Worm (Caenorhabditis elegans) whole organism, young adult: ENCODE data around the gene srxa-14.

Experiments used
- B0019.2 ChIP-seq: fragments of 200-800 bp; sonication (Bioruptor generic); conservative IDR thresholded peaks from 2 replicates; pipeline ENCODE4 v1.3.6; 2022; ENCODE audit warnings: missing genetic modification reagents, missing genetic modification characterization, missing compliant biosample characterization
- F23B12.7 ChIP-seq: sonication (generic microtip); optimal IDR thresholded peaks from 2 replicates; lab custom pipeline; 2017; ENCODE audit warnings: missing genetic modification characterization, mild to moderate bottlenecking, missing compliant biosample characterization, antibody characterized with exemption, moderate library complexity; ENCODE audit not compliant: insufficient read depth
- F33H1.4 ChIP-seq: fragments of 200-800 bp; sonication (Bioruptor generic); IDR thresholded peaks from 2 replicates; pipeline ENCODE4 v1.3.6; 2022; ENCODE audit warnings: missing genetic modification reagents, missing genetic modification characterization, missing compliant biosample characterization
- F49E8.2 ChIP-seq: sonication (generic microtip); optimal IDR thresholded peaks from 3 replicates; lab custom pipeline; 2017; ENCODE audit warnings: missing genetic modification characterization, mild to moderate bottlenecking, missing compliant biosample characterization, antibody characterized with exemption, moderate library complexity; ENCODE audit not compliant: insufficient read depth
- F52B5.7 ChIP-seq: sonication (generic microtip); optimal IDR thresholded peaks from 2 replicates; lab custom pipeline; 2016; ENCODE audit warnings: mild to moderate bottlenecking, missing genetic modification characterization, missing compliant biosample characterization
- Y56A3A.18 ChIP-seq: fragments of 200-800 bp; sonication (Bioruptor generic); IDR thresholded peaks from 2 replicates; pipeline ENCODE4 v1.3.6; 2022; ENCODE audit warnings: missing genetic modification reagents, missing genetic modification characterization, missing compliant biosample characterization
- ZK185.1 ChIP-seq: sonication (generic microtip); optimal IDR thresholded peaks from 2 replicates; lab custom pipeline; 2016; ENCODE audit warnings: mild to moderate bottlenecking, missing genetic modification characterization, missing compliant biosample characterization; ENCODE audit not compliant: poor library complexity, severe bottlenecking
- akir-1 ChIP-seq: fragments of 200-800 bp; sonication (Bioruptor generic); optimal IDR thresholded peaks from 2 replicates; lab custom pipeline; 2018; ENCODE audit warnings: mild to moderate bottlenecking, missing genetic modification characterization, moderate library complexity, missing compliant biosample characterization
- aptf-2 ChIP-seq: fragments of 200-800 bp; sonication (Bioruptor generic); conservative IDR thresholded peaks from 2 replicates; pipeline ENCODE4 v1.3.6; 2022; ENCODE audit warnings: missing genetic modification reagents, missing genetic modification characterization, missing compliant biosample characterization
- aptf-3 ChIP-seq: fragments of 200-800 bp; sonication (Bioruptor generic); IDR thresholded peaks from 2 replicates; pipeline ENCODE4 v1.3.6; 2022; ENCODE audit warnings: missing genetic modification characterization, missing compliant biosample characterization
- atf-7 ChIP-seq: sonication (generic microtip); optimal IDR thresholded peaks from 2 replicates; lab custom pipeline; 2017; ENCODE audit warnings: mild to moderate bottlenecking, missing genetic modification characterization, missing compliant biosample characterization
- athp-1 ChIP-seq: sonication (generic microtip); optimal IDR thresholded peaks from 2 replicates; lab custom pipeline; 2017; ENCODE audit warnings: mild to moderate bottlenecking, missing genetic modification characterization, missing compliant biosample characterization
- attf-6 ChIP-seq: fragments of 200-800 bp; sonication (Bioruptor generic); IDR thresholded peaks from 2 replicates; pipeline ENCODE4 v1.3.6; 2022; ENCODE audit warnings: missing genetic modification reagents, missing genetic modification characterization, missing compliant biosample characterization
- bed-2 ChIP-seq: fragments of 200-800 bp; sonication (Bioruptor generic); IDR thresholded peaks from 2 replicates; pipeline ENCODE4 v1.3.6; 2022; ENCODE audit warnings: missing genetic modification reagents, missing genetic modification characterization, missing compliant biosample characterization
- cebp-1 ChIP-seq, 2 experiments: fragments of 200-800 bp in 1 of 2; sonication (Bioruptor generic) in 1 of 2; sonication (generic microtip) in 1 of 2; IDR thresholded peaks in 1 of 2; optimal IDR thresholded peaks in 1 of 2; 2 replicates each; pipeline versions ENCODE4 v1.3.6 to Lab custom; 2017 to 2022; ENCODE audit warnings: missing compliant biosample characterization in 2 of 2, missing genetic modification characterization in 2 of 2, mild to moderate bottlenecking in 1 of 2, missing genetic modification reagents in 1 of 2, moderate library complexity in 1 of 2
- cebp-2 ChIP-seq: fragments of 200-800 bp; sonication (Bioruptor generic); IDR thresholded peaks from 2 replicates; pipeline ENCODE4 v1.3.6; 2022; ENCODE audit warnings: missing genetic modification characterization, missing compliant biosample characterization
- ceh-100 ChIP-seq: fragments of 200-800 bp; sonication (Bioruptor generic); IDR thresholded peaks from 2 replicates; pipeline ENCODE4 v1.3.6; 2022; ENCODE audit warnings: missing genetic modification reagents, missing genetic modification characterization, missing compliant biosample characterization
- ceh-58 ChIP-seq: fragments of 200-800 bp; sonication (Bioruptor generic); IDR thresholded peaks from 2 replicates; pipeline ENCODE4 v1.3.6; 2022; ENCODE audit warnings: missing genetic modification characterization, missing compliant biosample characterization
- ceh-79 ChIP-seq: sonication (generic microtip); optimal IDR thresholded peaks from 2 replicates; lab custom pipeline; 2017; ENCODE audit warnings: mild to moderate bottlenecking, missing genetic modification characterization, missing compliant biosample characterization
- dox-1 ChIP-seq: fragments of 200-800 bp; sonication (Bioruptor generic); IDR thresholded peaks from 2 replicates; pipeline ENCODE4 v1.3.6; 2022; ENCODE audit warnings: missing genetic modification reagents, missing genetic modification characterization, missing compliant biosample characterization
- egl-18 ChIP-seq: fragments of 200-800 bp; sonication (Bioruptor generic); IDR thresholded peaks from 2 replicates; pipeline ENCODE4 v1.3.6; 2022; ENCODE audit warnings: missing genetic modification reagents, missing genetic modification characterization, missing compliant biosample characterization
- ekl-4 ChIP-seq: fragments of 200-800 bp; sonication (Bioruptor generic); IDR thresholded peaks from 2 replicates; pipeline ENCODE4 v1.3.6; 2022; ENCODE audit warnings: missing genetic modification reagents, missing genetic modification characterization, missing compliant biosample characterization
- gei-17 ChIP-seq: fragments of 200-800 bp; sonication (Bioruptor generic); optimal IDR thresholded peaks from 2 replicates; lab custom pipeline; 2018; ENCODE audit warnings: mild to moderate bottlenecking, missing genetic modification characterization, missing compliant biosample characterization
- hrde-1 ChIP-seq: sonication (generic microtip); optimal IDR thresholded peaks from 2 replicates; lab custom pipeline; 2016; ENCODE audit warnings: missing genetic modification characterization, mild to moderate bottlenecking, missing compliant biosample characterization, moderate library complexity, missing genotype, missing genetic modification reagents, borderline replicate concordance
- hsf-1 ChIP-seq: fragments of 200-800 bp; sonication (Bioruptor generic); IDR thresholded peaks from 2 replicates; pipeline ENCODE4 v1.3.6; 2022; ENCODE audit warnings: missing genetic modification reagents, missing genetic modification characterization, missing compliant biosample characterization
- lin-40 ChIP-seq: sonication (generic microtip); optimal IDR thresholded peaks from 2 replicates; lab custom pipeline; 2016; ENCODE audit warnings: missing genetic modification characterization, mild to moderate bottlenecking, missing compliant biosample characterization, missing genotype, missing genetic modification reagents
- madf-3 ChIP-seq: fragments of 200-800 bp; sonication (Bioruptor generic); IDR thresholded peaks from 2 replicates; pipeline ENCODE4 v1.3.6; 2022; ENCODE audit warnings: missing genetic modification reagents, missing genetic modification characterization, missing compliant biosample characterization
- madf-6 ChIP-seq: fragments of 200-800 bp; sonication (Bioruptor generic); IDR thresholded peaks from 2 replicates; pipeline ENCODE4 v1.3.6; 2022; ENCODE audit warnings: missing genetic modification reagents, missing genetic modification characterization, missing compliant biosample characterization
- madf-8 ChIP-seq: fragments of 200-800 bp; sonication (Bioruptor generic); conservative IDR thresholded peaks from 2 replicates; pipeline ENCODE4 v1.3.6; 2022; ENCODE audit warnings: missing genetic modification reagents, missing genetic modification characterization, missing compliant biosample characterization
- mel-28 ChIP-seq: sonication (generic microtip); optimal IDR thresholded peaks from 2 replicates; lab custom pipeline; 2016; ENCODE audit warnings: borderline replicate concordance, mild to moderate bottlenecking, missing genetic modification characterization, missing compliant biosample characterization
- mes-4 ChIP-seq: sonication (generic microtip); optimal IDR thresholded peaks from 2 replicates; lab custom pipeline; 2016; ENCODE audit warnings: missing genotype, missing genetic modification characterization, missing compliant biosample characterization
- mxl-1 ChIP-seq: sonication (generic microtip); optimal IDR thresholded peaks from 2 replicates; lab custom pipeline; 2016; ENCODE audit warnings: missing genetic modification characterization, missing compliant biosample characterization
- pha-4 ChIP-seq: fragments of 150-350 bp; sonication (generic microtip); optimal IDR thresholded peaks from 2 replicates; lab custom pipeline; 2014; ENCODE audit warnings: missing biosample characterization, missing genetic modification reagents, missing genetic modification characterization
- snpc-3.4 ChIP-seq: sonication (generic microtip); optimal IDR thresholded peaks from 2 replicates; lab custom pipeline; 2017; ENCODE audit warnings: missing genetic modification characterization, mild to moderate bottlenecking, missing compliant biosample characterization, antibody characterized with exemption, moderate library complexity, missing genotype, missing genetic modification reagents
- zfh-2 ChIP-seq: fragments of 200-800 bp; sonication (Bioruptor generic); conservative IDR thresholded peaks from 2 replicates; pipeline ENCODE4 v1.3.6; 2022; ENCODE audit warnings: missing genetic modification reagents, missing genetic modification characterization, missing compliant biosample characterization
- ztf-25 ChIP-seq: fragments of 200-800 bp; sonication (Bioruptor generic); IDR thresholded peaks from 2 replicates; pipeline ENCODE4 v1.3.6; 2022; ENCODE audit warnings: missing genetic modification reagents, missing genetic modification characterization, missing compliant biosample characterization

The srxa-14 gene

ce11 chrV:20666905-20667304, 27.5 kb downstream of the srxa-14 start, which contains the start of gene mlt-11:
mlt-11 (plus strand) TSS chrV:20667205.
- TF ChIP-seq pha-4 (tag; lab: Kevin White, UChicago): no peak
- TF ChIP-seq madf-8: no peak
- TF ChIP-seq F52B5.7 (tag; lab: Kevin White, UChicago): no peak
- TF ChIP-seq akir-1: no peak
- no peak for TF ChIP-seq aptf-3
- no peak for TF ChIP-seq athp-1 (tag; lab: Kevin White, UChicago)
- TF ChIP-seq ceh-100 (GFP tag; lab: Robert Waterston, UW): no peak
- no peak for TF ChIP-seq aptf-2 (GFP tag; lab: Robert Waterston, UW)
- no peak for TF ChIP-seq F23B12.7
- TF ChIP-seq ceh-79: no peak
- TF ChIP-seq atf-7 (tag; lab: Kevin White, UChicago): no peak
- TF ChIP-seq hrde-1: no peak
- TF ChIP-seq ZK185.1 (tag; lab: Kevin White, UChicago): no peak
- TF ChIP-seq snpc-3.4 (tag; lab: Kevin White, UChicago): no peak
- no peak for TF ChIP-seq dox-1 (GFP tag; lab: Robert Waterston, UW)
- no peak for TF ChIP-seq ceh-58 (GFP tag; lab: Robert Waterston, UW)
- TF ChIP-seq B0019.2 (GFP tag; lab: Robert Waterston, UW): no peak
- TF ChIP-seq, all 124 proteins: peak for 0

- TF ChIP-seq mxl-1 (no peak), ceh-100 (GFP tag; lab: Robert Waterston, UW) (no peak), zfh-2 (peak; percentile 54; the same call in 1 of the 2 replicates)
Measured at ce11 chrV:20670625-20671024, 31.2 kb downstream of the srxa-14 start.

ce11 chrV:20680189-20680588, 40.8 kb downstream of the srxa-14 start:
- TF ChIP-seq B0019.2 (GFP tag; lab: Robert Waterston, UW): no peak
- no peak for TF ChIP-seq atf-7 (tag; lab: Kevin White, UChicago)
- TF ChIP-seq lin-40 (tag; lab: Kevin White, UChicago): no peak
- TF ChIP-seq cebp-2 (GFP tag; lab: Robert Waterston, UW): no peak
- no peak for TF ChIP-seq attf-6 (GFP tag; lab: Robert Waterston, UW)
- no peak for TF ChIP-seq madf-6 (GFP tag; lab: Robert Waterston, UW)
- TF ChIP-seq Y56A3A.18 (GFP tag; lab: Robert Waterston, UW): no peak
- TF ChIP-seq mes-4 (tag; lab: Kevin White, UChicago): no peak
- TF ChIP-seq bed-2: no peak
- no peak for TF ChIP-seq F49E8.2 (tag; lab: Kevin White, UChicago)
- no peak for TF ChIP-seq ceh-100 (GFP tag; lab: Robert Waterston, UW)
- no peak for TF ChIP-seq ztf-25 (GFP tag; lab: Robert Waterston, UW)
- TF ChIP-seq cebp-1 (GFP tag; IDR thresholded peaks at IDR 0.05; lab: Robert Waterston, UW): no peak
- TF ChIP-seq cebp-1 (tag; optimal IDR thresholded peaks at IDR 0.05; lab: Kevin White, UChicago): no peak
- no peak for TF ChIP-seq mel-28
- TF ChIP-seq egl-18: no peak
- TF ChIP-seq madf-3 (GFP tag; lab: Robert Waterston, UW): no peak
- TF ChIP-seq F33H1.4 (GFP tag; lab: Robert Waterston, UW): no peak
- TF ChIP-seq hsf-1 (GFP tag; lab: Robert Waterston, UW): no peak
- no peak for TF ChIP-seq ekl-4 (GFP tag; lab: Robert Waterston, UW)
- TF ChIP-seq gei-17 (GFP tag; lab: Kevin White, UChicago): no peak
